Worm (Caenorhabditis elegans) whole organism, L4 larva: ENCODE results near the gene lst-2.

ENCODE experiments used
- D1046.2 ChIP-seq: fragments of 200-800 bp; sonication (Bioruptor generic); IDR thresholded peaks from 2 replicates; pipeline ENCODE4 v1.3.6; 2022; ENCODE audit warnings: missing genetic modification characterization, missing compliant biosample characterization
- F37D6.2 ChIP-seq: sonication (generic microtip); optimal IDR thresholded peaks from 2 replicates; lab custom pipeline; 2016; ENCODE audit warnings: mild to moderate bottlenecking, missing genetic modification characterization, missing compliant biosample characterization
- F49E8.2 ChIP-seq: sonication (generic microtip); optimal IDR thresholded peaks from 2 replicates; lab custom pipeline; 2016; ENCODE audit warnings: missing compliant biosample characterization, mild to moderate bottlenecking, missing genetic modification characterization, borderline replicate concordance
- T20F7.1 ChIP-seq: fragments of 200-800 bp; sonication (Bioruptor generic); optimal IDR thresholded peaks from 2 replicates; lab custom pipeline; 2018; ENCODE audit warnings: mild to moderate bottlenecking, missing genetic modification characterization, missing compliant biosample characterization
- Y105C5A.15 ChIP-seq: fragments of 200-800 bp; sonication (Bioruptor generic); IDR thresholded peaks from 2 replicates; pipeline ENCODE4 v1.3.6; 2022; ENCODE audit warnings: missing genetic modification characterization, missing compliant biosample characterization
- Y75B8A.6 ChIP-seq: fragments of 200-800 bp; sonication (Bioruptor generic); IDR thresholded peaks from 2 replicates; pipeline ENCODE4 v1.3.6; 2022; ENCODE audit warnings: missing genetic modification reagents, missing genetic modification characterization, missing compliant biosample characterization
- aha-1 ChIP-seq: fragments of 150-350 bp; peaks from one replicate; lab custom pipeline; 2014; ENCODE audit warnings: missing biosample characterization, missing genetic modification characterization
- aly-2 ChIP-seq: sonication (generic microtip); optimal IDR thresholded peaks from 2 replicates; lab custom pipeline; 2018; ENCODE audit warnings: missing biosample characterization, missing genetic modification characterization
- ama-1 ChIP-seq: fragments of 150-350 bp; optimal IDR thresholded peaks from 2 replicates; lab custom pipeline; 2014; ENCODE audit warnings: inconsistent platforms, mixed read lengths
- arid-1 ChIP-seq: fragments of 200-800 bp; sonication (Bioruptor generic); conservative IDR thresholded peaks from 2 replicates; pipeline ENCODE4 v1.3.6; 2022; ENCODE audit warnings: missing genetic modification reagents, missing genetic modification characterization, missing compliant biosample characterization
- ceh-28 ChIP-seq: fragments of 150-350 bp; optimal IDR thresholded peaks from 2 replicates; lab custom pipeline; 2014; ENCODE audit warnings: missing biosample characterization, missing genetic modification reagents, missing genetic modification characterization
- ceh-44 ChIP-seq: fragments of 200-800 bp; sonication (Bioruptor generic); IDR thresholded peaks from 2 replicates; pipeline ENCODE4 v1.3.6; 2022; ENCODE audit warnings: missing genetic modification reagents, missing genetic modification characterization, missing compliant biosample characterization
- ceh-82 ChIP-seq: sonication (generic microtip); optimal IDR thresholded peaks from 2 replicates; lab custom pipeline; 2017; ENCODE audit warnings: missing biosample characterization, missing genetic modification characterization
- ces-1 ChIP-seq: fragments of 150-350 bp; sonication (generic microtip); optimal IDR thresholded peaks from 4 replicates; lab custom pipeline; 2014; ENCODE audit warnings: missing biosample characterization, missing genetic modification reagents, missing genetic modification characterization
- dmd-6 ChIP-seq: fragments of 200-800 bp; sonication (Bioruptor generic); IDR thresholded peaks from 2 replicates; pipeline ENCODE4 v1.3.6; 2022; ENCODE audit warnings: missing genetic modification reagents, missing genetic modification characterization, missing compliant biosample characterization
- dmd-9 ChIP-seq: fragments of 200-800 bp; sonication (Bioruptor generic); IDR thresholded peaks from 2 replicates; pipeline ENCODE4 v1.3.6; 2022; ENCODE audit warnings: missing genetic modification reagents, missing genetic modification characterization, missing compliant biosample characterization
- duxl-1 ChIP-seq: sonication (generic microtip); optimal IDR thresholded peaks from 2 replicates; lab custom pipeline; 2016; ENCODE audit warnings: mild to moderate bottlenecking, missing genetic modification characterization, moderate library complexity, missing compliant biosample characterization; ENCODE audit not compliant: poor library complexity
- dve-1 ChIP-seq: sonication (generic microtip); optimal IDR thresholded peaks from 2 replicates; lab custom pipeline; 2017; ENCODE audit warnings: antibody characterized with exemption, mild to moderate bottlenecking, missing genetic modification characterization, missing compliant biosample characterization; ENCODE audit not compliant: insufficient read depth
- egl-43 ChIP-seq: fragments of 200-800 bp; sonication (Bioruptor generic); IDR thresholded peaks from 2 replicates; pipeline ENCODE4 v1.3.6; 2022; ENCODE audit warnings: missing genetic modification reagents, missing genetic modification characterization, missing compliant biosample characterization
- gei-8 ChIP-seq: fragments of 200-800 bp; sonication (Bioruptor generic); optimal IDR thresholded peaks from 2 replicates; lab custom pipeline; 2018; ENCODE audit warnings: mild to moderate bottlenecking, missing genetic modification characterization, missing compliant biosample characterization
- hlh-30 ChIP-seq: sonication (generic microtip); optimal IDR thresholded peaks from 2 replicates; lab custom pipeline; 2017; ENCODE audit warnings: antibody characterized with exemption, mild to moderate bottlenecking, missing genetic modification characterization, missing compliant biosample characterization; ENCODE audit not compliant: insufficient read depth
- hmg-1.1 ChIP-seq: fragments of 200-800 bp; sonication (Bioruptor generic); IDR thresholded peaks from 2 replicates; pipeline ENCODE4 v1.3.6; 2022; ENCODE audit warnings: missing genetic modification reagents, missing genetic modification characterization, missing compliant biosample characterization
- lim-7 ChIP-seq: fragments of 200-800 bp; sonication (Bioruptor generic); IDR thresholded peaks from 2 replicates; pipeline ENCODE4 v1.3.6; 2022; ENCODE audit warnings: missing genetic modification characterization, missing compliant biosample characterization
- lin-13 ChIP-seq: fragments of 150-350 bp; optimal IDR thresholded peaks from 2 replicates; lab custom pipeline; 2014; ENCODE audit warnings: missing biosample characterization, missing genetic modification reagents, missing genetic modification characterization
- madf-5 ChIP-seq, 2 experiments: fragments of 200-800 bp; sonication (Bioruptor generic); IDR thresholded peaks; 2 replicates each; pipeline ENCODE4 v1.3.6; 2022; ENCODE audit warnings: missing compliant biosample characterization in 2 of 2, missing genetic modification characterization in 2 of 2
- mep-1 ChIP-seq: fragments of 150-350 bp; sonication (generic microtip); optimal IDR thresholded peaks from 3 replicates; lab custom pipeline; 2014; ENCODE audit warnings: missing biosample characterization, missing genetic modification characterization
- mes-2 ChIP-seq: sonication (generic microtip); optimal IDR thresholded peaks from 2 replicates; lab custom pipeline; 2016; ENCODE audit warnings: missing genotype, mild to moderate bottlenecking, missing genetic modification characterization, missing compliant biosample characterization; ENCODE audit not compliant: poor library complexity, severe bottlenecking
- mxl-2 ChIP-seq: fragments of 200-800 bp; sonication (Bioruptor generic); conservative IDR thresholded peaks from 2 replicates; pipeline ENCODE4 v1.3.6; 2022; ENCODE audit warnings: missing genetic modification reagents, missing genetic modification characterization, missing compliant biosample characterization
- mxl-3 ChIP-seq: fragments of 200-800 bp; sonication (Bioruptor generic); optimal IDR thresholded peaks from 2 replicates; lab custom pipeline; 2018; ENCODE audit warnings: mild to moderate bottlenecking, missing genetic modification characterization, missing compliant biosample characterization
- nhr-11 ChIP-seq: fragments of 150-350 bp; optimal IDR thresholded peaks from 2 replicates; lab custom pipeline; 2014; ENCODE audit warnings: missing biosample characterization, missing genetic modification characterization
- nhr-237 ChIP-seq: sonication (generic microtip); optimal IDR thresholded peaks from 2 replicates; lab custom pipeline; 2017; ENCODE audit warnings: missing biosample characterization, missing genetic modification characterization
- nhr-25 ChIP-seq: sonication (generic microtip); optimal IDR thresholded peaks from 2 replicates; lab custom pipeline; 2017; ENCODE audit warnings: missing genetic modification characterization, mild to moderate bottlenecking, missing compliant biosample characterization, antibody characterized with exemption, moderate library complexity, borderline replicate concordance; ENCODE audit not compliant: insufficient read depth
- nhr-48 ChIP-seq: sonication (generic microtip); optimal IDR thresholded peaks from 2 replicates; lab custom pipeline; 2016; ENCODE audit warnings: mild to moderate bottlenecking, missing genetic modification characterization, missing compliant biosample characterization
- nhr-76 ChIP-seq: fragments of 150-350 bp; optimal IDR thresholded peaks from 2 replicates; lab custom pipeline; 2014; ENCODE audit warnings: missing biosample characterization, missing genetic modification characterization
- pha-4 ChIP-seq, 2 experiments: fragments of 150-350 bp in 1 of 2; fragments of 200-800 bp in 1 of 2; sonication (Bioruptor generic) in 1 of 2; IDR thresholded peaks in 1 of 2; optimal IDR thresholded peaks in 1 of 2; 2 replicates each; pipeline versions ENCODE4 v1.3.6 to Lab custom; 2014 to 2022; ENCODE audit warnings: missing genetic modification characterization in 2 of 2, missing genetic modification reagents in 2 of 2, missing biosample characterization in 1 of 2, missing compliant biosample characterization in 1 of 2
- pqm-1 ChIP-seq: sonication (generic microtip); optimal IDR thresholded peaks from 2 replicates; lab custom pipeline; 2017; ENCODE audit warnings: missing biosample characterization, missing genetic modification characterization
- saeg-2 ChIP-seq: fragments of 200-800 bp; sonication (Bioruptor generic); IDR thresholded peaks from 2 replicates; pipeline ENCODE4 v1.3.6; 2022; ENCODE audit warnings: missing genetic modification reagents, missing genetic modification characterization, missing compliant biosample characterization
- sdz-12 ChIP-seq: fragments of 200-800 bp; sonication (Bioruptor generic); optimal IDR thresholded peaks from 2 replicates; lab custom pipeline; 2018; ENCODE audit warnings: mild to moderate bottlenecking, missing genetic modification characterization, missing compliant biosample characterization
- set-16 ChIP-seq: fragments of 200-800 bp; sonication (Bioruptor generic); IDR thresholded peaks from 2 replicates; pipeline ENCODE4 v1.3.6; 2022; ENCODE audit warnings: missing genetic modification reagents, missing genetic modification characterization, missing compliant biosample characterization
- snpc-1.2 ChIP-seq: fragments of 200-800 bp; sonication (Bioruptor generic); IDR thresholded peaks from 2 replicates; pipeline ENCODE4 v1.3.6; 2022; ENCODE audit warnings: missing genetic modification reagents, missing genetic modification characterization, missing compliant biosample characterization
- snpc-4 ChIP-seq: fragments of 150-350 bp; optimal IDR thresholded peaks from 2 replicates; lab custom pipeline; 2014; ENCODE audit warnings: missing biosample characterization, missing genetic modification characterization
- spr-3 ChIP-seq: fragments of 200-800 bp; sonication (Bioruptor generic); optimal IDR thresholded peaks from 2 replicates; lab custom pipeline; 2018; ENCODE audit warnings: mild to moderate bottlenecking, missing genetic modification characterization, missing compliant biosample characterization
- tag-97 ChIP-seq: fragments of 200-800 bp; sonication (Bioruptor generic); IDR thresholded peaks from 2 replicates; pipeline ENCODE4 v1.3.6; 2022; ENCODE audit warnings: missing genetic modification characterization, missing compliant biosample characterization
- tra-1 ChIP-seq: fragments of 200-800 bp; sonication (Bioruptor generic); IDR thresholded peaks from 2 replicates; pipeline ENCODE4 v1.3.6; 2022; ENCODE audit warnings: missing genetic modification reagents, missing genetic modification characterization, missing compliant biosample characterization
- unc-130 ChIP-seq: sonication (generic microtip); optimal IDR thresholded peaks from 2 replicates; lab custom pipeline; 2016; ENCODE audit warnings: missing genetic modification reagents, missing genetic modification characterization, missing compliant biosample characterization
- unc-39 ChIP-seq: sonication (generic microtip); optimal IDR thresholded peaks from 2 replicates; lab custom pipeline; 2017; ENCODE audit warnings: missing biosample characterization, missing genetic modification characterization
- zag-1 ChIP-seq: fragments of 150-350 bp; optimal IDR thresholded peaks from 2 replicates; lab custom pipeline; 2014; ENCODE audit warnings: missing biosample characterization, missing genetic modification characterization
- zfp-2 ChIP-seq: sonication (generic microtip); optimal IDR thresholded peaks from 2 replicates; lab custom pipeline; 2016; ENCODE audit warnings: mild to moderate bottlenecking, missing genetic modification characterization, missing compliant biosample characterization
- zfp-3 ChIP-seq: fragments of 200-800 bp; sonication (Bioruptor generic); conservative IDR thresholded peaks from 2 replicates; pipeline ENCODE4 v1.3.6; 2022; ENCODE audit warnings: missing genetic modification reagents, missing genetic modification characterization, missing compliant biosample characterization
- zip-2 ChIP-seq: fragments of 150-350 bp; optimal IDR thresholded peaks from 2 replicates; lab custom pipeline; 2014; ENCODE audit warnings: missing biosample characterization, missing genetic modification characterization

The lst-2 gene

ce11 chrX:4410280-4410911 lies 27.2 kb upstream of the lst-2 start (continued):
- no peak for TF ChIP-seq F37D6.2 (tag; lab: Kevin White, UChicago)
- no peak for TF ChIP-seq F49E8.2
- TF ChIP-seq unc-39 (tag; lab: Kevin White, UChicago): no peak
- TF ChIP-seq ama-1 (lab: Kevin White, UChicago): no peak
- no peak for TF ChIP-seq nhr-11 (tag; lab: Kevin White, UChicago)
- no peak for TF ChIP-seq Y105C5A.15 (GFP tag; lab: Robert Waterston, UW)
- TF ChIP-seq ces-1 (GFP tag; lab: Kevin White, UChicago): no peak
- no peak for TF ChIP-seq tra-1 (GFP tag; lab: Robert Waterston, UW)
- TF ChIP-seq duxl-1 (tag; lab: Kevin White, UChicago): no peak
- TF ChIP-seq tag-97 (GFP tag; lab: Robert Waterston, UW): no peak
- TF ChIP-seq mes-2 (tag; lab: Kevin White, UChicago): no peak
- TF ChIP-seq nhr-25 (tag; lab: Kevin White, UChicago): no peak
- TF ChIP-seq set-16 (GFP tag; lab: Robert Waterston, UW): no peak
- TF ChIP-seq nhr-48 (tag; lab: Kevin White, UChicago): peak; percentile 3
- TF ChIP-seq nhr-237: no peak
- peak; percentile 29; the same call in 1 of the 2 replicates for TF ChIP-seq dmd-6 (GFP tag; lab: Robert Waterston, UW)
- no peak for TF ChIP-seq sdz-12
- TF ChIP-seq aha-1 (tag; lab: Kevin White, UChicago): no peak
- TF ChIP-seq arid-1: no peak
- peak; percentile 48; the same call in 1 of the 2 replicates for TF ChIP-seq pha-4 (GFP tag; IDR thresholded peaks at IDR 0.05; lab: Robert Waterston, UW)
- TF ChIP-seq pha-4 (tag; optimal IDR thresholded peaks at IDR 0.05; lab: Kevin White, UChicago): no peak
- TF ChIP-seq zfp-2: no peak
- no peak for TF ChIP-seq egl-43 (GFP tag; lab: Robert Waterston, UW)
- no peak for TF ChIP-seq hlh-30 (tag; lab: Kevin White, UChicago)
- no peak; the same call in 1 of the 2 replicates for TF ChIP-seq zfp-3 (GFP tag; lab: Robert Waterston, UW)
- no peak for TF ChIP-seq pqm-1 (tag; lab: Kevin White, UChicago)
- 0 out of 2 replicates have a peak, but pooled peaks have one; percentile 40 for TF ChIP-seq ceh-44 (GFP tag; lab: Robert Waterston, UW)
- no peak for TF ChIP-seq hmg-1.1 (GFP tag; lab: Robert Waterston, UW)
- TF ChIP-seq lim-7: peak; percentile 58; the same call in 1 of the 2 replicates
- TF ChIP-seq madf-5 (GFP tag; IDR thresholded peaks at IDR 0.05; lab: Robert Waterston, UW): no peak
- TF ChIP-seq D1046.2 (GFP tag; lab: Robert Waterston, UW): no peak
- TF ChIP-seq spr-3 (GFP tag; lab: Kevin White, UChicago): no peak
- no peak for TF ChIP-seq ceh-28 (tag; lab: Kevin White, UChicago)
- no peak for TF ChIP-seq mep-1 (tag; lab: Kevin White, UChicago)
- no peak for TF ChIP-seq dmd-9 (GFP tag; lab: Robert Waterston, UW)
- TF ChIP-seq nhr-76 (tag; lab: Kevin White, UChicago): no peak
- no peak for TF ChIP-seq aly-2 (tag; lab: Kevin White, UChicago)
- no peak for TF ChIP-seq snpc-4
- TF ChIP-seq ceh-82: no peak
- no peak for TF ChIP-seq mxl-3
- TF ChIP-seq lin-13 (GFP tag; lab: Kevin White, UChicago): no peak
- no peak for TF ChIP-seq zag-1
- TF ChIP-seq saeg-2 (GFP tag; lab: Robert Waterston, UW): no peak
- no peak for TF ChIP-seq T20F7.1 (GFP tag; lab: Kevin White, UChicago)
- no peak for TF ChIP-seq dve-1 (tag; lab: Kevin White, UChicago)
- no peak for TF ChIP-seq unc-130 (GFP tag; lab: Kevin White, UChicago)
- TF ChIP-seq gei-8: no peak
- peak; percentile 76 for TF ChIP-seq snpc-1.2 (GFP tag; lab: Robert Waterston, UW)
- no peak for TF ChIP-seq Y75B8A.6 (GFP tag; lab: Robert Waterston, UW)
- no peak for TF ChIP-seq zip-2 (tag; lab: Kevin White, UChicago)
- no peak for TF ChIP-seq mxl-2 (GFP tag; lab: Robert Waterston, UW)
